Fruit fly (Drosophila melanogaster): ENCODE measurements around the gene Art4.

The Art4 gene

DNA sequence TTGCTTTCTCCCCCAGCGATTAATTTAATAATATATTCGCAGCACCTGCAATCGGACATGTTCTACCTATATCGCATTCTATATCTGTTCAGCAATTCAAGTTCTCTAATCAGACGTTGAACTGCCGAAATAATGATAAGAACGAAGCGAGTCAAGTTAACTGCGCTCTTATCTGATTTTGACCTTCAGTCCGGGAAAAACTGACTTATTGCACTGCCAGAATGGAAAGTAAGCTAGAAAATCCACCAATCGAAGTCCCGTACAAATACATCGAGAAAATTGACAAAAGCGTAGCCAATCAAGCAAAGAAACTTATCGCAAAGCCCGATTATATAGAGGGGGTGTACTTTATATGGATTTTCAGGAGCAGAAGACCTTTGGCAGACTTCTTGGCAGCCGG, 17.6 kb downstream of the Art4 start:
- no peak for TF ChIP-seq CG12605 (GFP tag; IDR thresholded peaks at IDR 0.05)
- TF ChIP-seq CG9948 (tag; optimal IDR thresholded peaks at IDR 0.05): no peak
- no peak for TF ChIP-seq rn (GFP tag; IDR thresholded peaks at IDR 0.05)
- TF ChIP-seq CG32121 (GFP tag; IDR thresholded peaks at IDR 0.05): no peak
- TF ChIP-seq gl (tag; optimal IDR thresholded peaks at IDR 0.05): no peak
- TF ChIP-seq Ets98B (GFP tag; IDR thresholded peaks at IDR 0.05): no peak

DNA sequence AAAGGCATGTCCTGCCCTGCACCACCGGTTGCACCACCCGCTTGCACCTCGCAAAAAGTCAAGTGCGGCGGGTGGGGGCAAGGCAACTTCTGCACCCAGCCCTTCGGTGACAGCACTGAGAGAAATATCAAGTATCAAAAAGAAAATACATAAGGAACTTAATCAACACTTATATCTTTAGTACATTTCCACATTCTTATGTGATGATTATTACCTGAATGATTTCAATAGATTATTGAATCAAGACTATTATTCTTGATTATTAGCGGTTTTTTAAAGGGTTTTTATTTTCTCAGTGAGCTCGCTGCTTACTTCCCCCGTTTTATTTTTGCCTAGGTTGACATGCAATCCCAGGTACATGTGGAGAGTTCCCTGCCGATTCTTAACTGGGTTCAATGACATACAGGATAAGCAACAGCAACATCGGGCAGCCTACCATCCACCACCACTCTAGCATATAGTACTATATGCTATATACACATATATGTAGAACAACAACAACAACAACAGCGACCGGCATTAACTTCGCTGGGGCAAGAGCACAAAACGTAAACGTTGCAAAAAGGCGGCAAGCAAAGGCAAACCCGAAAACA, 19.7 kb downstream of the Art4 start:
- TF ChIP-seq Snoo (tag; optimal IDR thresholded peaks at IDR 0.05) (peak; percentile 20), gl (tag; optimal IDR thresholded peaks at IDR 0.05) (peak; percentile 63), CG15710 (tag; optimal IDR thresholded peaks at IDR 0.05) (peak; percentile 88), CG10348 (GFP tag; IDR thresholded peaks at IDR 0.05) (no peak), CG8301 (tag; optimal IDR thresholded peaks at IDR 0.05) (peak; percentile 68), Ets98B (GFP tag; IDR thresholded peaks at IDR 0.05) (no peak), CG8159 (tag; optimal IDR thresholded peaks at IDR 0.05) (peak; percentile 93), EcR (GFP tag; optimal IDR thresholded peaks at IDR 0.05) (peak; percentile 91), CG14655 (GFP tag; optimal IDR thresholded peaks at IDR 0.05) (peak; percentile 69), CG9948 (tag; optimal IDR thresholded peaks at IDR 0.05) (peak; percentile 88), CG4496 (GFP tag; IDR thresholded peaks at IDR 0.05) (peak; percentile 42; the same call in 1 of the 3 replicates), CG12605 (GFP tag; IDR thresholded peaks at IDR 0.05) (peak; percentile 52), D1 (tag; optimal IDR thresholded peaks at IDR 0.05) (peak; percentile 76), CG32121 (GFP tag; IDR thresholded peaks at IDR 0.05) (peak; percentile 13; the same call in 1 of the 2 replicates), rn (GFP tag; IDR thresholded peaks at IDR 0.05) (no peak), CG13204 (GFP tag; optimal IDR thresholded peaks at IDR 0.05) (peak; percentile 33), fd96Ca (GFP tag; IDR thresholded peaks at IDR 0.05) (0 out of 3 replicates have a peak, but pooled peaks have one; percentile 10), Pif1B (GFP tag; optimal IDR thresholded peaks at IDR 0.05) (peak; percentile 38), CG34367 (tag; optimal IDR thresholded peaks at IDR 0.05) (peak; percentile 87), Pif1A (GFP tag; optimal IDR thresholded peaks at IDR 0.05) (peak; percentile 49), CG17806 (tag; optimal IDR thresholded peaks at IDR 0.05) (peak; percentile 88)

DNA sequence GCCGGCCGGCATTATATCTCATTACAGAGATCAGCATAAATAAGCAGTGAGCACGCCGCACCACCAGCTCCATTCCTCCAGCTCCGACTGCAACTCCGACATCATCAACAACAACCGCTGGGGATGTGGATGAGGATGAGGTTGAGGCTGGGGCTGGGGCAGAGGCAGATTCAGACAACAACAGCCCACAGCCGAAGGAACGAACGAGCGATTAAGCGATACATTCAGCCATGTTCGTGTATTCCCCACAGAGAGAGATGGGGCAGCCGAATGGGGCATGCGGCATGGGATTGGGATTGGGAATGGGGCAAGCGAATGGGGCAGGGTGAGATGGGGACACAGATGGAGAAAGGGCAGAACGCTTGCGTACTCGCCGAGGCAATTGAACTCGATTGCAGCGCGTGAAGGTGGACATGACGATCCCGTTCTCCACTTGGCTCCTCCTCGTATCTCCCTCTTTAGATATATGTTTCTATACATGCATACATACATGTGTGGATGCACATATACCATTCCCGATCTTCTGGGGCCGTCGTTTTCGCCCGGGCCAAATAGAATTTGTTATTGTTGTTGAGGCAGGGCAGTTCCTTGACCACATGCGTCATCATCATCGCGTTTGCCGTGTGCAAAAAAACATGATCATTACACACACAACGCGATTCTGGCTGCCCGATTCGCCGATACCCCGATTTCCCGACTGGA, 21.1 kb downstream of the Art4 start:
- no peak for TF ChIP-seq CG17806 (tag; optimal IDR thresholded peaks at IDR 0.05)
- no peak for TF ChIP-seq CG4496 (GFP tag; IDR thresholded peaks at IDR 0.05)
- peak; percentile 1 for TF ChIP-seq Pif1A (GFP tag; optimal IDR thresholded peaks at IDR 0.05)
- TF ChIP-seq EcR (GFP tag; optimal IDR thresholded peaks at IDR 0.05): peak; percentile 90
- TF ChIP-seq CG14655 (GFP tag; optimal IDR thresholded peaks at IDR 0.05): no peak
- peak; percentile 77 for TF ChIP-seq CG13204 (GFP tag; optimal IDR thresholded peaks at IDR 0.05)

DNA sequence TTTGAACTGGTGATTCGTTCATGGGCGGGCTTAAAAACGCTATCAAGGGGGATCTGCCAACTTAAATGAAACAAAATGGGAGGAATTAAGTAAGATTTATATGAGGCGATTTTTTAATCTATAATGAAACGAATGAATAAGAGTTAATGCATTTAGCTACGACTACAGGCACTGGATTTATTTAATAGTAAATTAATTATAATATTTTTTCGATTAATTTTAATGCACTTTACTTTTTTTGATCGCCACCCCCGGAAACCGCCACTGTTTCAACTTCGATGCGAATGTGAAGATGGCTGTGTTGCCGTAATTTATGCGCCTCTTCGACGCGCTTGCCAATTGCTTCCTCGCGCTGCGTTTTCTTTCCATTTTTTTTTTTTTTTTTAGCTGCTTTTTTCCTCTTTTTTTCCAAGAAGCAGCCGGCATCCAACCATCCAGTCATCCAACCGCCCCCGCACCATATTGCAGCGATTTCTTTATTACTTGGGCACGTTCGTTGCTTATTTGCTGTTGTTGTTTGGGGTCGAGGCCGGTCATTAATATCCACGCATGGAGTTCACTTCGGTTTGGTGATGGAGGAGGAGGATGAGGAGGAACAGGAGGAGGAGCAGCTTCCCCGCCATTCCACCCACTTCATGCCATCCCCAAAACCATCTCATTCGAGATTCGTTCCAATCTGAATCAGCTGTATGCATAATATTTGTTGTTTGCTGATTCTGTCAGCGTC, 22.5 kb downstream of the Art4 start:
- peak; percentile 83 for TF ChIP-seq CG17806 (tag; optimal IDR thresholded peaks at IDR 0.05)
- TF ChIP-seq CG34367 (tag; optimal IDR thresholded peaks at IDR 0.05): peak; percentile 69
- peak; percentile 68 for TF ChIP-seq Snoo (tag; optimal IDR thresholded peaks at IDR 0.05)
- 0 out of 3 replicates have a peak, but pooled peaks have one; percentile 26 for TF ChIP-seq fd96Ca (GFP tag; IDR thresholded peaks at IDR 0.05)
- TF ChIP-seq EcR (GFP tag; optimal IDR thresholded peaks at IDR 0.05): peak; percentile 99
- TF ChIP-seq D1 (tag; optimal IDR thresholded peaks at IDR 0.05): peak; percentile 49
- peak; percentile 90 for TF ChIP-seq CG9948 (tag; optimal IDR thresholded peaks at IDR 0.05)
- TF ChIP-seq Ets98B (GFP tag; IDR thresholded peaks at IDR 0.05): peak; percentile 35; the same call in 1 of the 2 replicates
- peak; percentile 91 for TF ChIP-seq CG15710 (tag; optimal IDR thresholded peaks at IDR 0.05)
- TF ChIP-seq CG8159 (tag; optimal IDR thresholded peaks at IDR 0.05): peak; percentile 91
- TF ChIP-seq CG14655 (GFP tag; optimal IDR thresholded peaks at IDR 0.05): peak; percentile 86
- TF ChIP-seq rn (GFP tag; IDR thresholded peaks at IDR 0.05): peak; percentile 40; the same call in 1 of the 2 replicates
- no peak for TF ChIP-seq CG10348 (GFP tag; IDR thresholded peaks at IDR 0.05)
- peak; percentile 79 for TF ChIP-seq CG13204 (GFP tag; optimal IDR thresholded peaks at IDR 0.05)
- TF ChIP-seq CG32121 (GFP tag; IDR thresholded peaks at IDR 0.05): no peak
- peak; percentile 80 for TF ChIP-seq gl (tag; optimal IDR thresholded peaks at IDR 0.05)
- TF ChIP-seq Pif1B (GFP tag; optimal IDR thresholded peaks at IDR 0.05): peak; percentile 59
- TF ChIP-seq CG12605 (GFP tag; IDR thresholded peaks at IDR 0.05): peak; percentile 43; the same call in 1 of the 2 replicates
- TF ChIP-seq CG8301 (tag; optimal IDR thresholded peaks at IDR 0.05): peak; percentile 69
- peak; percentile 63 for TF ChIP-seq Pif1A (GFP tag; optimal IDR thresholded peaks at IDR 0.05)
- TF ChIP-seq CG4496 (GFP tag; IDR thresholded peaks at IDR 0.05): peak; percentile 58; the same call in 2 of the 3 replicates
